Fruit fly (Drosophila melanogaster) whole organism, embryonic: ENCODE results near the gene CG6168.

Experiments
- CG6813 ChIP-seq: fragments of 200-800 bp; sonication (Bioruptor generic); optimal IDR thresholded peaks from 2 replicates; lab custom pipeline; 2017; ENCODE audit warnings: missing biosample characterization, missing genetic modification characterization, mild to moderate bottlenecking, moderate library complexity, missing genetic modification reagents
- CG7357 ChIP-seq: fragments of 200-800 bp; sonication (Bioruptor generic); IDR thresholded peaks from 3 replicates; pipeline ENCODE4 v1.3.6; 2022; ENCODE audit warnings: missing biosample characterization, missing genetic modification characterization
- CG8944 ChIP-seq: fragments of 200-800 bp; sonication (Bioruptor generic); optimal IDR thresholded peaks from 3 replicates; lab custom pipeline; 2016; ENCODE audit warnings: missing biosample characterization, missing genetic modification characterization
- Fer2 ChIP-seq: fragments of 200-800 bp; sonication (Bioruptor generic); optimal IDR thresholded peaks from 2 replicates; lab custom pipeline; 2018; ENCODE audit warnings: missing biosample characterization, mild to moderate bottlenecking, missing genetic modification characterization, moderate library complexity
- ewg ChIP-seq: fragments of 200-800 bp; sonication (Bioruptor generic); optimal IDR thresholded peaks from 3 replicates; lab custom pipeline; 2017; ENCODE audit warnings: mild to moderate bottlenecking, missing biosample characterization, missing genetic modification reagents, missing genetic modification characterization
- h ChIP-seq: fragments of >200 bp; optimal IDR thresholded peaks from 2 replicates; lab custom pipeline; 2017
- slp2 ChIP-seq: fragments of 200-800 bp; sonication (Bioruptor generic); optimal IDR thresholded peaks from 2 replicates; lab custom pipeline; 2016; ENCODE audit warnings: missing biosample characterization, missing genetic modification characterization
- stwl ChIP-seq: fragments of 200-800 bp; sonication (Bioruptor generic); optimal IDR thresholded peaks from 3 replicates; lab custom pipeline; 2018; ENCODE audit warnings: missing biosample characterization, mild to moderate bottlenecking, missing genetic modification characterization, moderate library complexity
- tna ChIP-seq: fragments of 200-800 bp; sonication (Bioruptor generic); IDR thresholded peaks from 2 replicates; pipeline ENCODE4 v1.3.6; 2022; ENCODE audit warnings: missing biosample characterization, missing genetic modification characterization; ENCODE audit not compliant: partially characterized antibody

dm6 chr3L:11298371-11299070 is 23.0 kb downstream of the CG6168 start:
- TF ChIP-seq Fer2 (tag; lab: Kevin White, UChicago) (no peak), ewg (no peak), slp2 (GFP tag; lab: Kevin White, UChicago) (no peak), CG6813 (no peak), h (lab: Kevin White, UChicago) (no peak), CG7357 (GFP tag; lab: Robert Waterston, UW) (no peak), stwl (tag; lab: Kevin White, UChicago) (peak; percentile 6), CG8944 (GFP tag; lab: Kevin White, UChicago) (no peak), tna (GFP tag; lab: Robert Waterston, UW) (no peak)
